Fruit fly (Drosophila melanogaster) whole organism, embryonic: ENCODE results near the gene CG18171.

Source experiments
- Abd-B ChIP-seq: fragments of 200-800 bp; sonication (Bioruptor generic); optimal IDR thresholded peaks from 2 replicates; lab custom pipeline; 2018; ENCODE audit warnings: missing biosample characterization, mild to moderate bottlenecking, missing genetic modification characterization, moderate library complexity
- Atf3 ChIP-seq: fragments of 200-800 bp; sonication (Bioruptor generic); optimal IDR thresholded peaks from 3 replicates; lab custom pipeline; 2016; ENCODE audit warnings: missing biosample characterization, missing genetic modification characterization
- B-H1 ChIP-seq: fragments of 200-800 bp; sonication (Bioruptor generic); IDR thresholded peaks from 3 replicates; pipeline ENCODE4 v1.3.6; 2022; ENCODE audit warnings: missing biosample characterization, missing genetic modification characterization
- Bgb ChIP-seq: fragments of 200-800 bp; sonication (Bioruptor generic); IDR thresholded peaks from 2 replicates; pipeline ENCODE4 v1.3.6; 2022; ENCODE audit warnings: missing biosample characterization, missing genetic modification characterization; ENCODE audit not compliant: partially characterized antibody
- Bteb2 ChIP-seq: fragments of 200-800 bp; sonication (Bioruptor generic); optimal IDR thresholded peaks from 2 replicates; lab custom pipeline; 2016; ENCODE audit warnings: missing biosample characterization, missing genetic modification characterization
- CG10209 ChIP-seq: fragments of 200-800 bp; sonication (Bioruptor generic); optimal IDR thresholded peaks from 3 replicates; lab custom pipeline; 2017; ENCODE audit warnings: missing biosample characterization, mild to moderate bottlenecking, missing genetic modification characterization, missing genetic modification reagents
- CG10366 ChIP-seq: fragments of 200-800 bp; sonication (Bioruptor generic); IDR thresholded peaks from 2 replicates; pipeline ENCODE4 v1.3.6; 2022; ENCODE audit warnings: missing biosample characterization, missing genetic modification characterization
- CG11085 ChIP-seq: fragments of 200-800 bp; sonication (Bioruptor generic); IDR thresholded peaks from 2 replicates; pipeline ENCODE4 v1.3.6; 2022; ENCODE audit warnings: missing biosample characterization, missing genetic modification characterization
- CG11560 ChIP-seq: fragments of 200-800 bp; sonication (Bioruptor generic); IDR thresholded peaks from 3 replicates; pipeline ENCODE4 v1.3.6; 2022; ENCODE audit warnings: missing biosample characterization, missing genetic modification characterization
- CG15601 ChIP-seq: fragments of 200-800 bp; sonication (Bioruptor generic); optimal IDR thresholded peaks from 3 replicates; lab custom pipeline; 2019; ENCODE audit warnings: missing biosample characterization, mild to moderate bottlenecking, missing genetic modification characterization, moderate library complexity
- CG16813 ChIP-seq: fragments of 200-800 bp; sonication (Bioruptor generic); IDR thresholded peaks from 3 replicates; pipeline ENCODE4 v1.3.6; 2022; ENCODE audit warnings: missing biosample characterization, missing genetic modification characterization; ENCODE audit not compliant: partially characterized antibody
- CG17328 ChIP-seq: fragments of 200-800 bp; sonication (Bioruptor generic); IDR thresholded peaks from 2 replicates; pipeline ENCODE4 v1.3.6; 2022; ENCODE audit warnings: missing biosample characterization, missing genetic modification characterization
- CG17361 ChIP-seq: fragments of 200-800 bp; sonication (Bioruptor generic); IDR thresholded peaks from 3 replicates; pipeline ENCODE4 v1.3.6; 2022; ENCODE audit warnings: missing biosample characterization, missing genetic modification characterization
- CG2199 ChIP-seq: fragments of 200-800 bp; sonication (Bioruptor generic); IDR thresholded peaks from 3 replicates; pipeline ENCODE4 v1.3.6; 2022; ENCODE audit warnings: missing biosample characterization, missing genetic modification characterization
- CG32772 ChIP-seq: fragments of 200-800 bp; sonication (Bioruptor generic); IDR thresholded peaks from 2 replicates; pipeline ENCODE4 v1.3.6; 2022; ENCODE audit warnings: missing biosample characterization, missing genetic modification characterization
- CG4328 ChIP-seq: fragments of 200-800 bp; sonication (Bioruptor generic); optimal IDR thresholded peaks from 3 replicates; lab custom pipeline; 2017; ENCODE audit warnings: missing biosample characterization, missing genetic modification reagents, missing genetic modification characterization
- CG6272 ChIP-seq: fragments of 200-800 bp; sonication (Bioruptor generic); IDR thresholded peaks from 2 replicates; pipeline ENCODE4 v1.3.6; 2022; ENCODE audit warnings: missing biosample characterization, missing genetic modification characterization
- CG6765 ChIP-seq: fragments of 200-800 bp; sonication (Bioruptor generic); optimal IDR thresholded peaks from 3 replicates; lab custom pipeline; 2017; ENCODE audit warnings: missing biosample characterization, mild to moderate bottlenecking, missing genetic modification characterization
- CG7556 ChIP-seq: fragments of 200-800 bp; sonication (Bioruptor generic); optimal IDR thresholded peaks from 2 replicates; lab custom pipeline; 2017; ENCODE audit warnings: missing biosample characterization, mild to moderate bottlenecking, missing genetic modification characterization
- CG7786 ChIP-seq: fragments of 200-800 bp; sonication (Bioruptor generic); optimal IDR thresholded peaks from 2 replicates; lab custom pipeline; 2016; ENCODE audit warnings: missing biosample characterization, missing genetic modification characterization
- CG7839 ChIP-seq: fragments of 200-800 bp; sonication (Bioruptor generic); optimal IDR thresholded peaks from 3 replicates; lab custom pipeline; 2018; ENCODE audit warnings: missing biosample characterization, mild to moderate bottlenecking, missing genetic modification characterization, moderate library complexity
- CG7987 ChIP-seq: fragments of 200-800 bp; sonication (Bioruptor generic); optimal IDR thresholded peaks from 2 replicates; lab custom pipeline; 2018; ENCODE audit warnings: missing biosample characterization, mild to moderate bottlenecking, missing genetic modification characterization, moderate library complexity
- CG8281 ChIP-seq: fragments of 200-800 bp; sonication (Bioruptor generic); optimal IDR thresholded peaks from 2 replicates; lab custom pipeline; 2018; ENCODE audit warnings: missing biosample characterization, mild to moderate bottlenecking, missing genetic modification characterization, moderate library complexity
- CG9876 ChIP-seq: fragments of 200-800 bp; sonication (Bioruptor generic); optimal IDR thresholded peaks from 2 replicates; lab custom pipeline; 2016; ENCODE audit warnings: missing biosample characterization, missing genetic modification characterization
- Dad ChIP-seq: fragments of 200-800 bp; sonication (Bioruptor generic); optimal IDR thresholded peaks from 3 replicates; lab custom pipeline; 2016; ENCODE audit warnings: missing biosample characterization, missing genetic modification characterization
- Dref ChIP-seq: fragments of 200-800 bp; sonication (Bioruptor generic); IDR thresholded peaks from 2 replicates; pipeline ENCODE4 v1.3.6; 2022; ENCODE audit warnings: missing biosample characterization, missing genetic modification characterization
- Fer1 ChIP-seq: fragments of 200-800 bp; sonication (Bioruptor generic); optimal IDR thresholded peaks from 2 replicates; lab custom pipeline; 2017; ENCODE audit warnings: missing biosample characterization, mild to moderate bottlenecking, missing genetic modification characterization
- Fer3 ChIP-seq: fragments of 200-800 bp; sonication (Bioruptor generic); optimal IDR thresholded peaks from 2 replicates; lab custom pipeline; 2018; ENCODE audit warnings: missing biosample characterization, mild to moderate bottlenecking, missing genetic modification characterization, moderate library complexity
- Gug ChIP-seq: fragments of 200-800 bp; sonication (Bioruptor generic); IDR thresholded peaks from 4 replicates; pipeline ENCODE4 v1.3.6; 2022; ENCODE audit warnings: missing biosample characterization, missing genetic modification characterization
- Hr39 ChIP-seq: fragments of >200 bp; optimal IDR thresholded peaks from 2 replicates; lab custom pipeline; 2017
- Hr78 ChIP-seq, 2 experiments: fragments of 200-800 bp in 1 of 2; fragments of >200 bp in 1 of 2; sonication (Bioruptor generic) in 1 of 2; optimal IDR thresholded peaks; 2 replicates each; lab custom pipeline; 2017 to 2019; ENCODE audit warnings: missing biosample characterization in 2 of 2, missing genetic modification characterization in 2 of 2, mild to moderate bottlenecking in 1 of 2, moderate library complexity in 1 of 2
- Hsf ChIP-seq: fragments of 200-800 bp; sonication (Bioruptor generic); optimal IDR thresholded peaks from 3 replicates; lab custom pipeline; 2016; ENCODE audit warnings: missing biosample characterization, missing genetic modification characterization
- Mad ChIP-seq: fragments of 200-800 bp; sonication (Bioruptor generic); optimal IDR thresholded peaks from 2 replicates; lab custom pipeline; 2016; ENCODE audit warnings: missing biosample characterization, missing genetic modification characterization
- Myb ChIP-seq: fragments of 200-800 bp; sonication (Bioruptor generic); optimal IDR thresholded peaks from 2 replicates; lab custom pipeline; 2016; ENCODE audit warnings: missing biosample characterization, missing genetic modification characterization
- Nf-YC ChIP-seq: fragments of 200-800 bp; optimal IDR thresholded peaks from 3 replicates; lab custom pipeline; 2019; ENCODE audit warnings: missing biosample characterization, mild to moderate bottlenecking, missing genetic modification characterization, moderate library complexity
- PHDP ChIP-seq: fragments of 200-800 bp; sonication (Bioruptor generic); optimal IDR thresholded peaks from 3 replicates; lab custom pipeline; 2018; ENCODE audit warnings: missing biosample characterization, mild to moderate bottlenecking, missing genetic modification characterization, moderate library complexity
- Sry-β ChIP-seq: fragments of 200-800 bp; sonication (Bioruptor generic); optimal IDR thresholded peaks from 2 replicates; lab custom pipeline; 2018; ENCODE audit warnings: missing biosample characterization, mild to moderate bottlenecking, missing genetic modification characterization, moderate library complexity
- Tbp ChIP-seq: fragments of >200 bp; optimal IDR thresholded peaks from 2 replicates; lab custom pipeline; 2018; ENCODE audit warnings: missing biosample characterization, missing genetic modification characterization
- gfzf ChIP-seq: fragments of 200-800 bp; sonication (Bioruptor generic); optimal IDR thresholded peaks from 2 replicates; lab custom pipeline; 2016; ENCODE audit warnings: missing biosample characterization, mild to moderate bottlenecking, missing genetic modification characterization, moderate library complexity
- grau ChIP-seq: fragments of 200-800 bp; optimal IDR thresholded peaks from 3 replicates; lab custom pipeline; 2019; ENCODE audit warnings: missing biosample characterization, mild to moderate bottlenecking, missing genetic modification characterization, moderate library complexity
- kni ChIP-seq: fragments of 200-800 bp; sonication (Bioruptor generic); optimal IDR thresholded peaks from 3 replicates; lab custom pipeline; 2017; ENCODE audit warnings: mild to moderate bottlenecking, missing biosample characterization, missing genetic modification reagents, missing genetic modification characterization
- peb ChIP-seq: fragments of 200-800 bp; sonication (Bioruptor generic); IDR thresholded peaks from 2 replicates; pipeline ENCODE4 v1.3.6; 2022; ENCODE audit warnings: missing biosample characterization, missing genetic modification characterization
- row ChIP-seq: fragments of 200-800 bp; sonication (Bioruptor generic); IDR thresholded peaks from 3 replicates; pipeline ENCODE4 v1.3.6; 2022; ENCODE audit warnings: missing biosample characterization, missing genetic modification characterization
- sens ChIP-seq: fragments of 200-800 bp; sonication (Bioruptor generic); peaks from one replicate; lab custom pipeline; 2016; ENCODE audit warnings: missing biosample characterization, missing genetic modification characterization
- slou ChIP-seq: fragments of 200-800 bp; sonication (Bioruptor generic); optimal IDR thresholded peaks from 3 replicates; lab custom pipeline; 2016; ENCODE audit warnings: missing biosample characterization, missing genetic modification characterization
- sna ChIP-seq: fragments of 200-800 bp; sonication (Bioruptor generic); IDR thresholded peaks from 2 replicates; pipeline ENCODE4 v1.3.6; 2022; ENCODE audit warnings: missing biosample characterization, missing genetic modification characterization; ENCODE audit not compliant: partially characterized antibody
- ssp ChIP-seq: fragments of 200-800 bp; sonication (Bioruptor generic); IDR thresholded peaks from 2 replicates; pipeline ENCODE4 v1.3.6; 2022; ENCODE audit warnings: missing biosample characterization, missing genetic modification characterization
- tio ChIP-seq: fragments of 200-800 bp; sonication (Bioruptor generic); optimal IDR thresholded peaks from 2 replicates; lab custom pipeline; 2017; ENCODE audit warnings: missing biosample characterization, missing genetic modification characterization, inconsistent platforms
- vfl ChIP-seq: fragments of 200-800 bp; sonication (Bioruptor generic); optimal IDR thresholded peaks from 2 replicates; lab custom pipeline; 2016; ENCODE audit warnings: missing biosample characterization, missing genetic modification characterization

CG18171 gene

DNA sequence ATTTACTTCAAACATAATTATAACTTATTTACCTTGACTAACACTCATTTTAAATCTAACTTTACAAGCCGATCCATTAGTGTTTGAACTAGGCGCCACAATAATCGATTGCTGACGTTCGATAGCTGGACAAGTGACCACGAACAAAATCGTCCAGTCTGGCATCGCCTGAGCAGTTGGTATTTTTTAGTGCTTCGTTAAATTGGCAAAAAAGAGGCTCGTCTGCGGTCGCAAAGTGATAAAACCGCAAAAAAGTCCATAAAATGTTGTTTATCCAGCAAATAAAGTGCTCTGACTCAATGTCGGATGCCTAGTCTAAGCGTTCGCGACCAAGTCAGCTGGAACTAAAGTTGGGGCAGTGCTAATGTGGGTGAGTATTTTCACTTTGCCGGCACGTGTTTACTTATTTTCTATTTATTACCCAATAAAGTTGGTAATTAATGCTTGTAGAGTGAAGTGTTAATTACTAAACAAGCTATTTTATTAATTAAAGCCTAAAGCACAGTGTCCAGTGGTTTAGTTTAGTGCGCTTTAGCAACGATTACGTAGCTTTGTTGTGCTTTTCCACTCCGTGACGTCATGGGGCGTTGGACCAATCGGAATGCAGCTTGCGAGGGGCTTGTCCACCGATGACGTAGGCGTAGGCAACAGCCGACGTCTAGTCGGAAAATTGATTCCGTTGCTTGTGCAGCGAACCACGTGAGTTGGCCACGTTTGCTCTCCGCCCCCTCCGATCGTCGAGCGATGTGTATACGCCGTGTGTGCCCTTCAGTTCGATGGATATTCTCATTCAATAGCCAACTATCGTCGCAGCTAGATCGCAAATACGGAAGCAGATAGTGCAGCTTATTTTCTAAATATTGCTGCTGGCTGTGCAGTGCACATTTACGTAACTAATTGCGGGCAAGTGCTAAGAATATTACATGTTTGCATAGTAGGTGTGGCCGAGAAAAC lies 15.7 kb upstream of the CG18171 start, which contains the start of gene Gk2 (continued):
- TF ChIP-seq PHDP: no peak
- no peak for TF ChIP-seq CG4328 (GFP tag; lab: Kevin White, UChicago)
- peak; percentile 56 for TF ChIP-seq CG16813
- TF ChIP-seq sens (GFP tag; lab: Kevin White, UChicago): peak; percentile 72
- TF ChIP-seq CG7839 (tag; lab: Kevin White, UChicago): no peak
- TF ChIP-seq Myb (GFP tag; lab: Kevin White, UChicago): peak; percentile 58
- TF ChIP-seq Gug (GFP tag; lab: Robert Waterston, UW): no peak
- no peak for TF ChIP-seq slou (GFP tag; lab: Kevin White, UChicago)
- TF ChIP-seq Dref: peak; percentile 94
- TF ChIP-seq grau (tag; lab: Kevin White, UChicago): no peak
- 0 out of 3 replicates have a peak, but pooled peaks have one; percentile 5 for TF ChIP-seq row (GFP tag; lab: Robert Waterston, UW)
- TF ChIP-seq Bgb (GFP tag; lab: Robert Waterston, UW): peak; percentile 65
- TF ChIP-seq CG7556: no peak
- no peak for TF ChIP-seq CG15601 (tag; lab: Kevin White, UChicago)
- TF ChIP-seq peb (GFP tag; lab: Robert Waterston, UW): no peak
- TF ChIP-seq Hr78 (GFP tag; optimal IDR thresholded peaks at IDR 0.05; lab: Kevin White, UChicago): no peak
- TF ChIP-seq CG6765 (GFP tag; lab: Kevin White, UChicago): no peak
- TF ChIP-seq CG32772 (GFP tag; lab: Robert Waterston, UW): no peak
- peak; percentile 31; the same call in 1 of the 2 replicates for TF ChIP-seq sna (GFP tag; lab: Robert Waterston, UW)
- TF ChIP-seq tio (GFP tag; lab: Kevin White, UChicago): no peak
- peak; percentile 90 for TF ChIP-seq gfzf (GFP tag; lab: Kevin White, UChicago)
- no peak for TF ChIP-seq CG8281 (tag; lab: Kevin White, UChicago)
- TF ChIP-seq Sry-β (GFP tag; lab: Kevin White, UChicago): no peak
- TF ChIP-seq CG7786 (GFP tag; lab: Kevin White, UChicago): no peak
- TF ChIP-seq ssp (GFP tag; lab: Robert Waterston, UW): no peak
- no peak for TF ChIP-seq kni (GFP tag; lab: Kevin White, UChicago)
- TF ChIP-seq CG11085 (GFP tag; lab: Robert Waterston, UW): no peak
- no peak for TF ChIP-seq CG10209 (GFP tag; lab: Kevin White, UChicago)
- no peak for TF ChIP-seq Bteb2 (GFP tag; lab: Kevin White, UChicago)
- no peak for TF ChIP-seq Tbp (GFP tag; lab: Kevin White, UChicago)
- peak; percentile 44 for TF ChIP-seq Abd-B (GFP tag; lab: Kevin White, UChicago)
- TF ChIP-seq Nf-YC (tag; lab: Kevin White, UChicago): peak; percentile 96
- peak; percentile 70; the same call in 2 of the 3 replicates for TF ChIP-seq CG11560 (tag; lab: Robert Waterston, UW)
- peak; percentile 5 for TF ChIP-seq Fer3 (tag; lab: Kevin White, UChicago)
- no peak for TF ChIP-seq Atf3 (GFP tag; lab: Kevin White, UChicago)
- TF ChIP-seq CG10366: no peak
- TF ChIP-seq B-H1 (GFP tag; lab: Robert Waterston, UW): no peak
- no peak for TF ChIP-seq CG7987 (GFP tag; lab: Kevin White, UChicago)
- TF ChIP-seq Hsf: no peak
- 0 out of 2 replicates have a peak, but pooled peaks have one; percentile 13 for TF ChIP-seq CG17328 (GFP tag; lab: Robert Waterston, UW)
- no peak for TF ChIP-seq vfl (GFP tag; lab: Kevin White, UChicago)
- no peak for TF ChIP-seq Fer1 (GFP tag; lab: Kevin White, UChicago)
- no peak for TF ChIP-seq Dad (GFP tag; lab: Kevin White, UChicago)
- TF ChIP-seq Hr39: no peak
- TF ChIP-seq Mad (GFP tag; lab: Kevin White, UChicago): no peak
- TF ChIP-seq CG6272 (GFP tag; lab: Robert Waterston, UW): no peak
- TF ChIP-seq CG17361 (GFP tag; lab: Robert Waterston, UW): peak; percentile 27; the same call in 1 of the 3 replicates
- TF ChIP-seq CG9876: no peak
- no peak for TF ChIP-seq CG2199
